Worm (Caenorhabditis elegans) whole organism, midembryonic: ENCODE data around the gene scl-12.

ENCODE experiments used
- klf-2 ChIP-seq: fragments of 200-800 bp; sonication (Bioruptor generic); conservative IDR thresholded peaks from 2 replicates; pipeline ENCODE4 v1.3.6; 2022; ENCODE audit warnings: missing genetic modification reagents, missing genetic modification characterization, missing compliant biosample characterization
- med-1 ChIP-seq: sonication (generic microtip); optimal IDR thresholded peaks from 2 replicates; lab custom pipeline; 2017; ENCODE audit warnings: missing genetic modification characterization, mild to moderate bottlenecking, missing compliant biosample characterization, antibody characterized with exemption, missing genetic modification reagents; ENCODE audit not compliant: insufficient read depth
- tab-1 ChIP-seq: fragments of 200-800 bp; sonication (Bioruptor generic); IDR thresholded peaks from 2 replicates; pipeline ENCODE4 v1.3.6; 2022; ENCODE audit warnings: missing genetic modification characterization, missing compliant biosample characterization

- TF ChIP-seq tab-1 (no peak), med-1 (GFP tag; lab: Kevin White, UChicago) (no peak), klf-2 (GFP tag; lab: Robert Waterston, UW) (no peak)
Observed at ce11 chrV:3773618-3774017, 38.8 kb upstream of the scl-12 start.
